Fruit fly (Drosophila melanogaster) S2 (cell line): ENCODE results near the gene CG31689.

Source experiments
- CG8478 ChIP-seq: fragments of >200 bp; optimal IDR thresholded peaks from 2 replicates; lab custom pipeline; 2018
- CTCF ChIP-seq, 2 experiments: fragments of >200 bp; optimal IDR thresholded peaks; 2 replicates each; lab custom pipeline; 2018

dm6 chr2L:2721317-2721716, 4.2 kb upstream of the CG31689 start:
- TF ChIP-seq CG8478 (lab: Kevin White, UChicago) (no peak), CTCF (optimal IDR thresholded peaks at IDR 0.05; lab: Kevin White, UChicago) (no peak)
